Worm (Caenorhabditis elegans) whole organism, L4 larva: ENCODE data around the gene vps-35.

Experiments
- F44E2.7 ChIP-seq: fragments of 200-800 bp; sonication (Bioruptor generic); IDR thresholded peaks from 2 replicates; pipeline ENCODE4 v2.1.2; 2022; ENCODE audit warnings: missing genetic modification characterization, missing compliant biosample characterization
- R02D3.7 ChIP-seq: fragments of 150-350 bp; sonication (generic microtip); optimal IDR thresholded peaks from 3 replicates; lab custom pipeline; 2014; ENCODE audit warnings: missing biosample characterization, missing genetic modification characterization
- T26A8.4 ChIP-seq: fragments of 200-800 bp; sonication (Bioruptor generic); IDR thresholded peaks from 2 replicates; pipeline ENCODE4 v1.3.6; 2022; ENCODE audit warnings: missing genetic modification characterization, missing compliant biosample characterization
- Y105C5A.15 ChIP-seq: fragments of 200-800 bp; sonication (Bioruptor generic); IDR thresholded peaks from 2 replicates; pipeline ENCODE4 v1.3.6; 2022; ENCODE audit warnings: missing genetic modification characterization, missing compliant biosample characterization
- Y48G9A.11 ChIP-seq: fragments of 200-800 bp; sonication (Bioruptor generic); IDR thresholded peaks from 2 replicates; pipeline ENCODE4 v1.3.6; 2022; ENCODE audit warnings: missing genetic modification reagents, missing genetic modification characterization, missing compliant biosample characterization
- aha-1 ChIP-seq: fragments of 150-350 bp; peaks from one replicate; lab custom pipeline; 2014; ENCODE audit warnings: missing biosample characterization, missing genetic modification characterization
- ceh-44 ChIP-seq: fragments of 200-800 bp; sonication (Bioruptor generic); IDR thresholded peaks from 2 replicates; pipeline ENCODE4 v1.3.6; 2022; ENCODE audit warnings: missing genetic modification reagents, missing genetic modification characterization, missing compliant biosample characterization
- ces-1 ChIP-seq: fragments of 150-350 bp; sonication (generic microtip); optimal IDR thresholded peaks from 4 replicates; lab custom pipeline; 2014; ENCODE audit warnings: missing biosample characterization, missing genetic modification reagents, missing genetic modification characterization
- daf-16 ChIP-seq, 3 experiments: sonication (generic microtip); optimal IDR thresholded peaks; 2 replicates each; lab custom pipeline; 2016 to 2017; ENCODE audit warnings: missing genetic modification characterization in 3 of 3, missing genetic modification reagents in 3 of 3, mild to moderate bottlenecking in 2 of 3, missing compliant biosample characterization in 2 of 3, missing biosample characterization in 1 of 3, moderate library complexity in 1 of 3
- daf-8 ChIP-seq: fragments of 200-800 bp; sonication (Bioruptor generic); IDR thresholded peaks from 2 replicates; pipeline ENCODE4 v1.3.6; 2022; ENCODE audit warnings: missing genetic modification characterization, missing compliant biosample characterization
- dmd-6 ChIP-seq: fragments of 200-800 bp; sonication (Bioruptor generic); IDR thresholded peaks from 2 replicates; pipeline ENCODE4 v1.3.6; 2022; ENCODE audit warnings: missing genetic modification reagents, missing genetic modification characterization, missing compliant biosample characterization
- dmd-8 ChIP-seq: fragments of 200-800 bp; sonication (Bioruptor generic); IDR thresholded peaks from 2 replicates; pipeline ENCODE4 v1.3.6; 2022; ENCODE audit warnings: missing genetic modification characterization, missing compliant biosample characterization
- duxl-1 ChIP-seq: sonication (generic microtip); optimal IDR thresholded peaks from 2 replicates; lab custom pipeline; 2016; ENCODE audit warnings: mild to moderate bottlenecking, missing genetic modification characterization, moderate library complexity, missing compliant biosample characterization; ENCODE audit not compliant: poor library complexity
- dve-1 ChIP-seq: sonication (generic microtip); optimal IDR thresholded peaks from 2 replicates; lab custom pipeline; 2017; ENCODE audit warnings: antibody characterized with exemption, mild to moderate bottlenecking, missing genetic modification characterization, missing compliant biosample characterization; ENCODE audit not compliant: insufficient read depth
- fkh-10 ChIP-seq: fragments of 150-350 bp; optimal IDR thresholded peaks from 2 replicates; lab custom pipeline; 2014; ENCODE audit warnings: missing biosample characterization, missing genetic modification reagents, missing genetic modification characterization
- fos-1 ChIP-seq: fragments of 150-350 bp; optimal IDR thresholded peaks from 2 replicates; lab custom pipeline; 2014; ENCODE audit warnings: missing biosample characterization, missing genetic modification characterization
- hif-1 ChIP-seq, 2 experiments: sonication (generic microtip); optimal IDR thresholded peaks; 2 replicates each; lab custom pipeline; 2016 to 2017; ENCODE audit warnings: missing compliant biosample characterization in 2 of 2, missing genetic modification characterization in 2 of 2, missing genetic modification reagents in 2 of 2, missing genotype in 2 of 2, mild to moderate bottlenecking in 1 of 2
- hlh-11 ChIP-seq: fragments of 200-800 bp; sonication (Bioruptor generic); optimal IDR thresholded peaks from 2 replicates; lab custom pipeline; 2018; ENCODE audit warnings: mild to moderate bottlenecking, missing genetic modification characterization, missing compliant biosample characterization
- hlh-30 ChIP-seq: sonication (generic microtip); optimal IDR thresholded peaks from 2 replicates; lab custom pipeline; 2017; ENCODE audit warnings: antibody characterized with exemption, mild to moderate bottlenecking, missing genetic modification characterization, missing compliant biosample characterization; ENCODE audit not compliant: insufficient read depth
- hmg-1.1 ChIP-seq: fragments of 200-800 bp; sonication (Bioruptor generic); IDR thresholded peaks from 2 replicates; pipeline ENCODE4 v1.3.6; 2022; ENCODE audit warnings: missing genetic modification reagents, missing genetic modification characterization, missing compliant biosample characterization
- lin-13 ChIP-seq: fragments of 150-350 bp; optimal IDR thresholded peaks from 2 replicates; lab custom pipeline; 2014; ENCODE audit warnings: missing biosample characterization, missing genetic modification reagents, missing genetic modification characterization
- lin-15B ChIP-seq: fragments of 150-350 bp; sonication (generic microtip); optimal IDR thresholded peaks from 3 replicates; lab custom pipeline; 2014; ENCODE audit warnings: missing biosample characterization, missing genetic modification characterization
- lin-39 ChIP-seq: fragments of 150-350 bp; optimal IDR thresholded peaks from 2 replicates; lab custom pipeline; 2014; ENCODE audit warnings: missing biosample characterization, missing genetic modification reagents, missing genetic modification characterization
- lsy-2 ChIP-seq, 2 experiments: fragments of 150-350 bp in 1 of 2; sonication (generic microtip) in 1 of 2; optimal IDR thresholded peaks; 2 replicates each; lab custom pipeline; 2014 to 2017; ENCODE audit warnings: missing biosample characterization in 2 of 2, missing genetic modification characterization in 2 of 2
- mdl-1 ChIP-seq, 2 experiments: fragments of 150-350 bp in 1 of 2; sonication (generic microtip) in 1 of 2; optimal IDR thresholded peaks; 2 replicates each; lab custom pipeline; 2014 to 2017; ENCODE audit warnings: missing biosample characterization in 2 of 2, missing genetic modification characterization in 2 of 2
- mdt-29 ChIP-seq: fragments of 200-800 bp; sonication (Bioruptor generic); IDR thresholded peaks from 2 replicates; pipeline ENCODE4 v1.3.6; 2022; ENCODE audit warnings: missing genetic modification reagents, missing genetic modification characterization, missing compliant biosample characterization
- mep-1 ChIP-seq: fragments of 150-350 bp; sonication (generic microtip); optimal IDR thresholded peaks from 3 replicates; lab custom pipeline; 2014; ENCODE audit warnings: missing biosample characterization, missing genetic modification characterization
- mes-2 ChIP-seq: sonication (generic microtip); optimal IDR thresholded peaks from 2 replicates; lab custom pipeline; 2016; ENCODE audit warnings: missing genotype, mild to moderate bottlenecking, missing genetic modification characterization, missing compliant biosample characterization; ENCODE audit not compliant: poor library complexity, severe bottlenecking
- mxl-3 ChIP-seq: fragments of 200-800 bp; sonication (Bioruptor generic); optimal IDR thresholded peaks from 2 replicates; lab custom pipeline; 2018; ENCODE audit warnings: mild to moderate bottlenecking, missing genetic modification characterization, missing compliant biosample characterization
- nhr-10 ChIP-seq: fragments of 150-350 bp; optimal IDR thresholded peaks from 2 replicates; lab custom pipeline; 2014; ENCODE audit warnings: missing biosample characterization, missing genetic modification characterization
- nhr-25 ChIP-seq: sonication (generic microtip); optimal IDR thresholded peaks from 2 replicates; lab custom pipeline; 2017; ENCODE audit warnings: missing genetic modification characterization, mild to moderate bottlenecking, missing compliant biosample characterization, antibody characterized with exemption, moderate library complexity, borderline replicate concordance; ENCODE audit not compliant: insufficient read depth
- nhr-28 ChIP-seq: fragments of 150-350 bp; optimal IDR thresholded peaks from 2 replicates; lab custom pipeline; 2014; ENCODE audit warnings: missing biosample characterization, missing genetic modification characterization
- nhr-41 ChIP-seq: fragments of 200-800 bp; sonication (Bioruptor generic); IDR thresholded peaks from 2 replicates; pipeline ENCODE4 v1.3.6; 2022; ENCODE audit warnings: missing genetic modification reagents, missing genetic modification characterization, missing compliant biosample characterization
- nhr-77 ChIP-seq: fragments of 150-350 bp; optimal IDR thresholded peaks from 2 replicates; lab custom pipeline; 2014; ENCODE audit warnings: missing biosample characterization, missing genetic modification characterization
- pha-4 ChIP-seq, 2 experiments: fragments of 150-350 bp in 1 of 2; fragments of 200-800 bp in 1 of 2; sonication (Bioruptor generic) in 1 of 2; IDR thresholded peaks in 1 of 2; optimal IDR thresholded peaks in 1 of 2; 2 replicates each; pipeline versions ENCODE4 v1.3.6 to Lab custom; 2014 to 2022; ENCODE audit warnings: missing genetic modification characterization in 2 of 2, missing genetic modification reagents in 2 of 2, missing biosample characterization in 1 of 2, missing compliant biosample characterization in 1 of 2
- php-3 ChIP-seq: fragments of 200-800 bp; sonication (Bioruptor generic); IDR thresholded peaks from 2 replicates; pipeline ENCODE4 v1.3.6; 2022; ENCODE audit warnings: missing genetic modification reagents, missing genetic modification characterization, missing compliant biosample characterization
- saeg-2 ChIP-seq: fragments of 200-800 bp; sonication (Bioruptor generic); IDR thresholded peaks from 2 replicates; pipeline ENCODE4 v1.3.6; 2022; ENCODE audit warnings: missing genetic modification reagents, missing genetic modification characterization, missing compliant biosample characterization
- snpc-1.2 ChIP-seq: fragments of 200-800 bp; sonication (Bioruptor generic); IDR thresholded peaks from 2 replicates; pipeline ENCODE4 v1.3.6; 2022; ENCODE audit warnings: missing genetic modification reagents, missing genetic modification characterization, missing compliant biosample characterization
- spr-3 ChIP-seq: fragments of 200-800 bp; sonication (Bioruptor generic); optimal IDR thresholded peaks from 2 replicates; lab custom pipeline; 2018; ENCODE audit warnings: mild to moderate bottlenecking, missing genetic modification characterization, missing compliant biosample characterization
- tra-1 ChIP-seq: fragments of 200-800 bp; sonication (Bioruptor generic); IDR thresholded peaks from 2 replicates; pipeline ENCODE4 v1.3.6; 2022; ENCODE audit warnings: missing genetic modification reagents, missing genetic modification characterization, missing compliant biosample characterization
- unc-130 ChIP-seq: sonication (generic microtip); optimal IDR thresholded peaks from 2 replicates; lab custom pipeline; 2016; ENCODE audit warnings: missing genetic modification reagents, missing genetic modification characterization, missing compliant biosample characterization
- unc-62 ChIP-seq, 3 experiments: fragments of 150-350 bp in 1 of 3; sonication (generic microtip); optimal IDR thresholded peaks in 2 of 3; peaks in 1 of 3; 1 replicate in 1 of 3; 2 replicates in 2 of 3; lab custom pipeline; 2014 to 2017; ENCODE audit warnings: missing biosample characterization in 3 of 3, missing genetic modification characterization in 3 of 3, missing genetic modification reagents in 3 of 3, missing genotype in 1 of 3
- zfp-2 ChIP-seq: sonication (generic microtip); optimal IDR thresholded peaks from 2 replicates; lab custom pipeline; 2016; ENCODE audit warnings: mild to moderate bottlenecking, missing genetic modification characterization, missing compliant biosample characterization
- zip-11 ChIP-seq: fragments of 200-800 bp; sonication (Bioruptor generic); IDR thresholded peaks from 2 replicates; pipeline ENCODE4 v1.3.6; 2022; ENCODE audit warnings: missing genetic modification characterization, missing compliant biosample characterization

vps-35 gene

DNA sequence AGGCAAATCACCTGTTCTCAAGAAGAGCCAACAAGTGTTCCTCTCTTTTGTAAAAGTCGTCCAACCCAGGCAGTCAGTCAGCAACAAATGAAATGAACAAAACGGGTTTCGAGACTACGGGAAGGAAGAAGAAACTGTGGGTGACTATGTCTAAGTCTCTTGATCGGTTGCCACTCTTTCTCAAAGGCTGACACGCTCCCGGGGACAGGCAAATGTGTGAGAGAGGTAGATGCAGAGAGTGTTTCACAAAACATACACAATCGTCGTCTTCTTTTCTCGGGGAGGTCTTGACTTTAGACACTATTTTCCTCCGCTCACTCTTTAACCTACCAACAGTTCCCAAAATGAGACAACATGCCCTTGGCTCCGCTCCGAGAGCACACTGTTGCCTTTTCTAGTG lies 23.5 kb downstream of the vps-35 start:
- TF ChIP-seq nhr-41 (GFP tag; lab: Robert Waterston, UW) (no peak), ceh-44 (GFP tag; lab: Robert Waterston, UW) (no peak), daf-8 (GFP tag; lab: Robert Waterston, UW) (no peak), hif-1 (tag; optimal IDR thresholded peaks at IDR 0.05; lab: Kevin White, UChicago) (peak in 1 of 2 experiments; percentile 7), snpc-1.2 (GFP tag; lab: Robert Waterston, UW) (no peak), aha-1 (tag; lab: Kevin White, UChicago) (peak; percentile 77), spr-3 (GFP tag; lab: Kevin White, UChicago) (no peak), hmg-1.1 (peak; percentile 39; the same call in 1 of the 2 replicates), daf-16 (GFP tag; optimal IDR thresholded peaks at IDR 0.05; lab: Kevin White, UChicago) (no peak), daf-16 (tag; optimal IDR thresholded peaks at IDR 0.05; lab: Kevin White, UChicago) (peak; percentile 37), nhr-25 (tag; lab: Kevin White, UChicago) (peak; percentile 41), lsy-2 (tag; optimal IDR thresholded peaks at IDR 0.05; lab: Kevin White, UChicago) (peak in 1 of 2 experiments; percentile 21), ces-1 (GFP tag; lab: Kevin White, UChicago) (no peak), tra-1 (GFP tag; lab: Robert Waterston, UW) (0 out of 2 replicates have a peak, but pooled peaks have one; percentile 21), dmd-6 (GFP tag; lab: Robert Waterston, UW) (peak; percentile 43; the same call in 1 of the 2 replicates), mep-1 (tag; lab: Kevin White, UChicago) (peak; percentile 42), lin-15B (tag; lab: Kevin White, UChicago) (no peak), nhr-28 (tag; lab: Kevin White, UChicago) (peak; percentile 84), hlh-11 (tag; lab: Kevin White, UChicago) (peak; percentile 72), pha-4 (GFP tag; IDR thresholded peaks at IDR 0.05; lab: Robert Waterston, UW) (no peak), pha-4 (tag; optimal IDR thresholded peaks at IDR 0.05; lab: Kevin White, UChicago) (peak; percentile 40), hlh-30 (tag; lab: Kevin White, UChicago) (peak; percentile 51), fkh-10 (GFP tag; lab: Kevin White, UChicago) (no peak), dve-1 (tag; lab: Kevin White, UChicago) (peak; percentile 26), dmd-8 (GFP tag; lab: Robert Waterston, UW) (peak; percentile 53; the same call in 1 of the 2 replicates), unc-62 (GFP tag; optimal IDR thresholded peaks at IDR 0.05 in 1 of 2; lab: Kevin White, UChicago) (peak in 1 of 2 experiments; percentile 51), unc-62 (tag; optimal IDR thresholded peaks at IDR 0.05; lab: Kevin White, UChicago) (no peak), nhr-77 (tag; lab: Kevin White, UChicago) (peak; percentile 27), T26A8.4 (no peak), mdl-1 (tag; optimal IDR thresholded peaks at IDR 0.05; lab: Kevin White, UChicago) (peak in 1 of 2 experiments; percentile 65), mxl-3 (peak; percentile 66), mes-2 (tag; lab: Kevin White, UChicago) (peak; percentile 62), mdt-29 (GFP tag; lab: Robert Waterston, UW) (no peak)

DNA sequence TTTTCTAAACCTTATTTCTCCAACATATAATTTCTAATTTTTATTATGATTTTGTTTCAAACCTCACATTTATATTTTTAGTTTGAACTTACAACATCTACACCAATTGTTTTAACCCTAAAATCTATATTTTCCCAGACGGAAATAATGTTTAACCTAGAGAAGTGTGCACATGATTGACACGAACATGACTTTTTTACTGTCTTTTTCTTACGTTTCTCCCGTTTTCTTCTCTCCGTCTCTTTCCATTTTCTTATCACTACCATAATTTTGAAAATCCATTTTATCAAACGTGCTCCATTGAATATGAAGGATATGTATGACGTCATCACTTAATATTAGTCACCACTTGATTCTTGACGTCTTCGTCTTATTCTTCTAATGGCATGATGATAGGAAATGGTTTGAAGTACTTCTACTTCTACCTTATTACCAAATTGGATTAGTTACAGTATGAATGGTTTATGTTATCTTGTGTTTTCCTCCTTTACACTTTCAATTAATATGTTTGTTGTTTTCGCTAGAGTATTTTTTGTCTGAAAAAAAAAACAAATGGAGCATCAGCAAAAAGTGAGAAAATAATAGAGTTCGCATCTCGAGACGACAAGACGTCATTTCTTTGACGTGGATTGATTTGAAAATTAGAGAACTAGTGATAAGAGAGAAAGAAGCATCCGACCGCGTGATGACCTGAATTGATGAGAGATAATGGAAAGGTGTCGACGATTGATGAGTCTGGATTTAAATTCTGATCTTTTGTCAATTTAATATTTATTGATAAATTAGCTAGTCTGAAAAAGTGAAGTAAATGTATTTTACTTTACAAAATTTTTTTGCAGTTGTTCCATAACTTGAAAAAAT lies 24.5 kb downstream of the vps-35 start:
- TF ChIP-seq ceh-44 (GFP tag; lab: Robert Waterston, UW) (no peak), fos-1 (tag; lab: Kevin White, UChicago) (no peak), duxl-1 (tag; lab: Kevin White, UChicago) (no peak), Y105C5A.15 (GFP tag; lab: Robert Waterston, UW) (no peak), lin-39 (no peak), lin-13 (no peak), tra-1 (GFP tag; lab: Robert Waterston, UW) (peak; percentile 70), zfp-2 (tag; lab: Kevin White, UChicago) (no peak), Y48G9A.11 (GFP tag; lab: Robert Waterston, UW) (no peak), unc-130 (GFP tag; lab: Kevin White, UChicago) (no peak), nhr-10 (no peak), zip-11 (no peak), php-3 (GFP tag; lab: Robert Waterston, UW) (peak; percentile 68), F44E2.7 (GFP tag; lab: Robert Waterston, UW) (no peak), saeg-2 (no peak), mxl-3 (no peak), R02D3.7 (tag; lab: Kevin White, UChicago) (no peak), lsy-2 (tag; optimal IDR thresholded peaks at IDR 0.05; lab: Kevin White, UChicago) (peak in 1 of 2 experiments; percentile 8), dmd-8 (GFP tag; lab: Robert Waterston, UW) (no peak), ces-1 (GFP tag; lab: Kevin White, UChicago) (no peak), hif-1 (tag; optimal IDR thresholded peaks at IDR 0.05; lab: Kevin White, UChicago) (peak in 1 of 2 experiments; percentile 26)
